Worm (Caenorhabditis elegans) whole organism, mixed stage, embryonic: ENCODE results near the gene ZK180.6.

Experiments used
- M03D4.4 ChIP-seq: sonication (generic microtip); optimal IDR thresholded peaks from 2 replicates; lab custom pipeline; 2017; ENCODE audit warnings: mild to moderate bottlenecking, missing genetic modification characterization, missing compliant biosample characterization
- bed-3 ChIP-seq: fragments of 200-800 bp; sonication (Bioruptor generic); optimal IDR thresholded peaks from 3 replicates; lab custom pipeline; 2018; ENCODE audit warnings: mild to moderate bottlenecking, missing genetic modification characterization, moderate library complexity, missing compliant biosample characterization
- blmp-1 ChIP-seq: fragments of 150-350 bp; optimal IDR thresholded peaks from 2 replicates; lab custom pipeline; 2014; ENCODE audit warnings: missing biosample characterization, missing genetic modification characterization
- ceh-39 ChIP-seq: fragments of 150-350 bp; optimal IDR thresholded peaks from 2 replicates; lab custom pipeline; 2014; ENCODE audit warnings: missing biosample characterization, missing genetic modification characterization
- ceh-43 ChIP-seq: fragments of 200-800 bp; sonication (Bioruptor generic); optimal IDR thresholded peaks from 2 replicates; lab custom pipeline; 2018; ENCODE audit warnings: mild to moderate bottlenecking, missing genetic modification characterization, moderate library complexity, missing compliant biosample characterization
- ceh-83 ChIP-seq: fragments of 200-800 bp; sonication (Bioruptor generic); optimal IDR thresholded peaks from 2 replicates; lab custom pipeline; 2018; ENCODE audit warnings: mild to moderate bottlenecking, missing genetic modification characterization, missing compliant biosample characterization
- ces-1 ChIP-seq: fragments of 150-350 bp; optimal IDR thresholded peaks from 2 replicates; lab custom pipeline; 2014; ENCODE audit warnings: missing biosample characterization, missing genetic modification reagents, missing genetic modification characterization
- cnd-1 ChIP-seq: fragments of 200-800 bp; sonication (Bioruptor generic); optimal IDR thresholded peaks from 2 replicates; lab custom pipeline; 2018; ENCODE audit warnings: mild to moderate bottlenecking, missing genetic modification characterization, missing compliant biosample characterization
- drap-1 ChIP-seq: fragments of 200-800 bp; sonication (Bioruptor generic); optimal IDR thresholded peaks from 3 replicates; lab custom pipeline; 2018; ENCODE audit warnings: mild to moderate bottlenecking, missing genetic modification characterization, missing compliant biosample characterization
- elt-1 ChIP-seq: sonication (generic microtip); optimal IDR thresholded peaks from 2 replicates; lab custom pipeline; 2017; ENCODE audit warnings: missing genetic modification characterization, mild to moderate bottlenecking, missing compliant biosample characterization, antibody characterized with exemption, moderate library complexity, borderline replicate concordance; ENCODE audit not compliant: insufficient read depth
- elt-3 ChIP-seq: fragments of 150-350 bp; optimal IDR thresholded peaks from 2 replicates; lab custom pipeline; 2014; ENCODE audit warnings: missing biosample characterization, missing genetic modification characterization
- flh-1 ChIP-seq: fragments of 200-800 bp; sonication (Bioruptor generic); optimal IDR thresholded peaks from 2 replicates; lab custom pipeline; 2018; ENCODE audit warnings: mild to moderate bottlenecking, missing genetic modification characterization, moderate library complexity, missing compliant biosample characterization
- ham-2 ChIP-seq: fragments of 200-800 bp; sonication (Bioruptor generic); optimal IDR thresholded peaks from 2 replicates; lab custom pipeline; 2018; ENCODE audit warnings: mild to moderate bottlenecking, missing genetic modification characterization, missing compliant biosample characterization
- hlh-1 ChIP-seq: fragments of 150-350 bp; optimal IDR thresholded peaks from 2 replicates; lab custom pipeline; 2014; ENCODE audit warnings: missing biosample characterization, missing genetic modification reagents, missing genetic modification characterization
- lin-13 ChIP-seq: fragments of 150-350 bp; optimal IDR thresholded peaks from 2 replicates; lab custom pipeline; 2014; ENCODE audit warnings: missing biosample characterization, missing genetic modification characterization
- lin-32 ChIP-seq: fragments of 200-800 bp; sonication (Bioruptor generic); optimal IDR thresholded peaks from 2 replicates; lab custom pipeline; 2018; ENCODE audit warnings: mild to moderate bottlenecking, missing genetic modification characterization, missing compliant biosample characterization
- lsy-2 ChIP-seq: fragments of 150-350 bp; optimal IDR thresholded peaks from 2 replicates; lab custom pipeline; 2014; ENCODE audit warnings: missing biosample characterization, missing genetic modification characterization
- mab-5 ChIP-seq: fragments of 150-350 bp; optimal IDR thresholded peaks from 2 replicates; lab custom pipeline; 2014; ENCODE audit warnings: missing biosample characterization, missing genetic modification characterization
- mep-1 ChIP-seq: fragments of 150-350 bp; optimal IDR thresholded peaks from 2 replicates; lab custom pipeline; 2017; ENCODE audit warnings: missing biosample characterization, missing genetic modification reagents, missing genetic modification characterization, inconsistent platforms
- mls-2 ChIP-seq: sonication (generic microtip); optimal IDR thresholded peaks from 2 replicates; lab custom pipeline; 2016; ENCODE audit warnings: mild to moderate bottlenecking, missing genetic modification characterization, moderate library complexity, missing compliant biosample characterization
- nhr-12 ChIP-seq: fragments of 150-350 bp; optimal IDR thresholded peaks from 2 replicates; lab custom pipeline; 2014; ENCODE audit warnings: missing biosample characterization, missing genetic modification characterization
- nhr-237 ChIP-seq: fragments of 150-350 bp; optimal IDR thresholded peaks from 2 replicates; lab custom pipeline; 2014; ENCODE audit warnings: missing biosample characterization, missing genetic modification characterization
- nhr-76 ChIP-seq: sonication (generic microtip); optimal IDR thresholded peaks from 2 replicates; lab custom pipeline; 2017; ENCODE audit warnings: missing biosample characterization, missing genetic modification characterization
- pha-4 ChIP-seq: fragments of 150-350 bp; optimal IDR thresholded peaks from 2 replicates; lab custom pipeline; 2018; ENCODE audit warnings: missing biosample characterization, missing genetic modification reagents, missing genetic modification characterization
- sem-2 ChIP-seq: fragments of 200-800 bp; sonication (Bioruptor generic); optimal IDR thresholded peaks from 2 replicates; lab custom pipeline; 2018; ENCODE audit warnings: mild to moderate bottlenecking, missing genetic modification characterization, missing compliant biosample characterization
- snpc-4 ChIP-seq: fragments of 150-350 bp; optimal IDR thresholded peaks from 2 replicates; lab custom pipeline; 2014; ENCODE audit warnings: missing biosample characterization, missing genetic modification characterization
- sptf-1 ChIP-seq: sonication (generic microtip); optimal IDR thresholded peaks from 2 replicates; lab custom pipeline; 2017; ENCODE audit warnings: mild to moderate bottlenecking, missing genetic modification characterization, moderate library complexity, missing compliant biosample characterization
- tbx-8 ChIP-seq: fragments of 200-800 bp; sonication (Bioruptor generic); optimal IDR thresholded peaks from 2 replicates; lab custom pipeline; 2018; ENCODE audit warnings: mild to moderate bottlenecking, missing genetic modification characterization, moderate library complexity, missing compliant biosample characterization
- unc-120 ChIP-seq: sonication (generic microtip); optimal IDR thresholded peaks from 2 replicates; lab custom pipeline; 2017; ENCODE audit warnings: missing genetic modification characterization, missing compliant biosample characterization; ENCODE audit not compliant: poor library complexity, severe bottlenecking
- unc-39 ChIP-seq: fragments of 150-350 bp; optimal IDR thresholded peaks from 2 replicates; lab custom pipeline; 2014; ENCODE audit warnings: missing biosample characterization, missing genetic modification characterization
- unc-62 ChIP-seq: fragments of 150-350 bp; optimal IDR thresholded peaks from 2 replicates; lab custom pipeline; 2014; ENCODE audit warnings: missing biosample characterization, missing genetic modification reagents, missing genetic modification characterization
- zip-8 ChIP-seq: fragments of 150-350 bp; optimal IDR thresholded peaks from 2 replicates; lab custom pipeline; 2014; ENCODE audit warnings: missing biosample characterization, missing genetic modification characterization
- ztf-11 ChIP-seq: fragments of 150-350 bp; optimal IDR thresholded peaks from 2 replicates; lab custom pipeline; 2014; ENCODE audit warnings: missing biosample characterization, missing genetic modification characterization

ZK180.6 gene

ce11 chrIV:4544215-4544614 lies 19.4 kb upstream of the ZK180.6 start:
- TF ChIP-seq unc-120 (no peak), mep-1 (tag; lab: Kevin White, UChicago) (no peak), unc-62 (no peak), unc-39 (tag; lab: Kevin White, UChicago) (no peak), blmp-1 (tag; lab: Kevin White, UChicago) (no peak), nhr-237 (no peak), lsy-2 (tag; lab: Kevin White, UChicago) (no peak)

- no peak for TF ChIP-seq bed-3 (GFP tag; lab: Kevin White, UChicago)
Observed at ce11 chrIV:4542972-4543371, 18.1 kb upstream of the ZK180.6 start.

ce11 chrIV:4541195-4541594 lies 16.4 kb upstream of the ZK180.6 start:
- no peak for TF ChIP-seq lsy-2 (tag; lab: Kevin White, UChicago)
- TF ChIP-seq elt-1 (tag; lab: Kevin White, UChicago): no peak
- no peak for TF ChIP-seq unc-120
- TF ChIP-seq sptf-1 (tag; lab: Kevin White, UChicago): no peak
- TF ChIP-seq sem-2 (GFP tag; lab: Kevin White, UChicago): no peak

- TF ChIP-seq mls-2 (tag; lab: Kevin White, UChicago) (no peak), sem-2 (GFP tag; lab: Kevin White, UChicago) (no peak), ceh-83 (no peak), ham-2 (GFP tag; lab: Kevin White, UChicago) (no peak), sptf-1 (tag; lab: Kevin White, UChicago) (no peak), ceh-39 (tag; lab: Kevin White, UChicago) (no peak), unc-62 (no peak), nhr-12 (no peak), flh-1 (GFP tag; lab: Kevin White, UChicago) (no peak), hlh-1 (tag; lab: Kevin White, UChicago) (no peak), ztf-11 (tag; lab: Kevin White, UChicago) (no peak), drap-1 (no peak), nhr-237 (no peak), cnd-1 (tag; lab: Kevin White, UChicago) (no peak), tbx-8 (no peak)
Observed at ce11 chrIV:4538672-4539071, 13.8 kb upstream of the ZK180.6 start.

- no peak for TF ChIP-seq hlh-1 (tag; lab: Kevin White, UChicago)
- TF ChIP-seq nhr-76 (tag; lab: Kevin White, UChicago): no peak
- TF ChIP-seq ztf-11 (tag; lab: Kevin White, UChicago): no peak
- no peak for TF ChIP-seq mab-5 (tag; lab: Kevin White, UChicago)
- no peak for TF ChIP-seq M03D4.4 (tag; lab: Kevin White, UChicago)
- no peak for TF ChIP-seq unc-39 (tag; lab: Kevin White, UChicago)
- TF ChIP-seq ces-1 (GFP tag; lab: Kevin White, UChicago): no peak
- TF ChIP-seq snpc-4 (tag; lab: Kevin White, UChicago): no peak
- no peak for TF ChIP-seq mls-2 (tag; lab: Kevin White, UChicago)
- TF ChIP-seq elt-1 (tag; lab: Kevin White, UChicago): no peak
- no peak for TF ChIP-seq ham-2 (GFP tag; lab: Kevin White, UChicago)
- no peak for TF ChIP-seq elt-3 (tag; lab: Kevin White, UChicago)
- TF ChIP-seq drap-1: no peak
- no peak for TF ChIP-seq lsy-2 (tag; lab: Kevin White, UChicago)
- TF ChIP-seq blmp-1 (tag; lab: Kevin White, UChicago): no peak
- no peak for TF ChIP-seq flh-1 (GFP tag; lab: Kevin White, UChicago)
Observed at ce11 chrIV:4536247-4536646, 11.4 kb upstream of the ZK180.6 start, which contains the start of gene ZK185.2. Gene ZK185.2, plus strand, starts transcription at chrIV:4536547.

ce11 chrIV:4533025-4533424 lies 8.2 kb upstream of the ZK180.6 start, which contains the start of gene ZK185.4:
Gene ZK185.4, minus strand, starts transcription at chrIV:4533125.
- no peak for TF ChIP-seq lin-32
- no peak for TF ChIP-seq mab-5 (tag; lab: Kevin White, UChicago)
- no peak for TF ChIP-seq mep-1 (tag; lab: Kevin White, UChicago)
- no peak for TF ChIP-seq mls-2 (tag; lab: Kevin White, UChicago)
- TF ChIP-seq elt-1 (tag; lab: Kevin White, UChicago): no peak
- no peak for TF ChIP-seq ceh-83
- TF ChIP-seq zip-8: no peak
- TF ChIP-seq lin-13 (tag; lab: Kevin White, UChicago): no peak
- TF ChIP-seq ceh-43 (GFP tag; lab: Kevin White, UChicago): no peak
- no peak for TF ChIP-seq ztf-11 (tag; lab: Kevin White, UChicago)
- no peak for TF ChIP-seq pha-4 (tag; lab: Kevin White, UChicago)
- no peak for TF ChIP-seq elt-3 (tag; lab: Kevin White, UChicago)
- TF ChIP-seq ceh-39 (tag; lab: Kevin White, UChicago): no peak
- TF ChIP-seq sem-2 (GFP tag; lab: Kevin White, UChicago): no peak
- no peak for TF ChIP-seq unc-120
- no peak for TF ChIP-seq unc-39 (tag; lab: Kevin White, UChicago)
- TF ChIP-seq ham-2 (GFP tag; lab: Kevin White, UChicago): no peak
- TF ChIP-seq snpc-4 (tag; lab: Kevin White, UChicago): no peak
- TF ChIP-seq bed-3 (GFP tag; lab: Kevin White, UChicago): no peak
- no peak for TF ChIP-seq nhr-76 (tag; lab: Kevin White, UChicago)
